Worm (Caenorhabditis elegans) whole organism, young adult: Measurements from ENCODE around the gene srlf-3.
A peak's percentile ranks its signal among the peaks of the same experiment; 100 is the strongest.
"Not testable (repeated sequence)": the region's sequence is repeated elsewhere in the genome, so short reads cannot be mapped to it uniquely, and the experiment has no call there.

Experiments
- F23B12.7 ChIP-seq: sonication (generic microtip); optimal IDR thresholded peaks from 2 replicates; lab custom pipeline; 2017; ENCODE audit warnings: missing genetic modification characterization, mild to moderate bottlenecking, missing compliant biosample characterization, antibody characterized with exemption, moderate library complexity; ENCODE audit not compliant: insufficient read depth
- ZK185.1 ChIP-seq: sonication (generic microtip); optimal IDR thresholded peaks from 2 replicates; lab custom pipeline; 2016; ENCODE audit warnings: mild to moderate bottlenecking, missing genetic modification characterization, missing compliant biosample characterization; ENCODE audit not compliant: poor library complexity, severe bottlenecking
- ceh-91 ChIP-seq: fragments of 200-800 bp; sonication (Bioruptor generic); IDR thresholded peaks from 2 replicates; pipeline ENCODE4 v1.3.6; 2022; ENCODE audit warnings: missing genetic modification reagents, missing genetic modification characterization, missing compliant biosample characterization
- him-1 ChIP-seq: sonication (generic microtip); optimal IDR thresholded peaks from 2 replicates; lab custom pipeline; 2016; ENCODE audit warnings: missing genotype, missing genetic modification reagents, missing genetic modification characterization, missing compliant biosample characterization
- hsf-1 ChIP-seq: fragments of 200-800 bp; sonication (Bioruptor generic); IDR thresholded peaks from 2 replicates; pipeline ENCODE4 v1.3.6; 2022; ENCODE audit warnings: missing genetic modification reagents, missing genetic modification characterization, missing compliant biosample characterization
- madf-3 ChIP-seq: fragments of 200-800 bp; sonication (Bioruptor generic); IDR thresholded peaks from 2 replicates; pipeline ENCODE4 v1.3.6; 2022; ENCODE audit warnings: missing genetic modification reagents, missing genetic modification characterization, missing compliant biosample characterization

- TF ChIP-seq him-1 (tag; lab: Kevin White, UChicago); ceh-91 (GFP tag; lab: Robert Waterston, UW); madf-3 (GFP tag; lab: Robert Waterston, UW); ZK185.1; F23B12.7 (tag; lab: Kevin White, UChicago): not testable (repeated sequence)
- peak; percentile 97 for TF ChIP-seq hsf-1
Measured at ce11 chrIV:8467343-8467742, 19.9 kb upstream of the srlf-3 start.
